Fruit fly (Drosophila melanogaster) whole organism, adult: ENCODE results near the gene Nup358.

ENCODE experiments used
- CG14711 ChIP-seq: fragments of 200-800 bp; sonication (Bioruptor generic); optimal IDR thresholded peaks from 2 replicates; lab custom pipeline; 2018; ENCODE audit warnings: missing biosample characterization, mild to moderate bottlenecking, missing genetic modification characterization, moderate library complexity
- CG1620 ChIP-seq: fragments of 200-800 bp; sonication (Bioruptor generic); optimal IDR thresholded peaks from 2 replicates; lab custom pipeline; 2016; ENCODE audit warnings: missing biosample characterization, missing genetic modification characterization

DNA sequence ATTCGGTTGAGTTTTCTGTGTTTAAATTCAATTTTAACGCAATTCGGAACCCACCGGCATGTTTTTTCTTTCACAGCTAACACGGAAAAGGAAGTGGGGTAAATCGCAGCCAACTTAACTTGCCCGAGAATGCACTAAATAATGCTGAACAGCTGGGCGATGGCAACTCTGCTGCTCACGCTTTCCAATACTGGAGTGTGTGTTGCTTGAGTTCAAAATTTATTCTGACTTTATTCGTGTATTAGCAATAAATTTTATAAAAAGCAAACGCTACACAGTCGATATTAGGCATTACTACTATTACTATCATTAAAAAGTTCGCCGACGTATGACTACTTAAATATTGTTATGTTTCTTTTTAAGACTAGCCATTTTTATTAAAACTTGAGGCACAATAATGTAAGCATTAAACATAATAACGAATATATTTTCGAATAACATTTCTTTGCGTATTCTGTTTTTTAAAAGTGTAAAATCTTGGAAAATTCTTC lies 1.7 kb upstream of the Nup358 start, which contains the start of the genes RpS27 and Nup37:
- peak; percentile 97 for TF ChIP-seq CG14711 (tag; lab: Kevin White, UChicago)
- peak; percentile 100 for TF ChIP-seq CG1620 (GFP tag; lab: Kevin White, UChicago)
